Worm (Caenorhabditis elegans): ENCODE measurements around the gene C50F7.3.

DNA sequence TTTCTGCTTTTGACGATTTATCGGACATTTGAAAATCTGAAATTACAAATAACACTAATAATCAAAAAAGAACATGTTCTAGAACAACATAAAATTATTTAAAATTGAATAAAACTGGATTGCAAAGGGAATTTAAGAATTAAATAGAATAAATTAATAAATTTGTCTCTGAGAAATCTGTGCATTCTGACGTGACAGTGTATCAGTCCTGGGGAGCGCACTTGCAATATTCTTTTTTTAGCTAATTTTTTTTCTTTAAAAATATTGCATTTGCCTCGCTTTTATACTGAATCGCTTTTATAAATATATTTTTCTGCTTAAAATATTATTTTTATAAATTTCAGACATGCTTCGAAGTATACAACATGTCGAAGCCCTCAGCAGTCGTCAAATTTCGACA is 22.4 kb upstream of the C50F7.3 start, which contains the start of the genes mrpl-1, emc-6 and mrps-24:
- no peak for TF ChIP-seq unc-62 (GFP tag; optimal IDR thresholded peaks at IDR 0.05)
- no peak for TF ChIP-seq ztf-11 (tag; optimal IDR thresholded peaks at IDR 0.05)

All from whole organism, mixed stage, embryonic.